Worm (Caenorhabditis elegans): ENCODE data around the gene srj-20.

Gene srj-20

ce11 chrV:2573108-2573507, at the start of gene srj-20:
TSS of gene srj-20 (minus strand) at chrV:2573208.
- no peak for TF ChIP-seq nhr-77 (tag; optimal IDR thresholded peaks at IDR 0.05)
- no peak for TF ChIP-seq nhr-67 (tag; optimal IDR thresholded peaks at IDR 0.05)
- no peak for TF ChIP-seq ceh-28 (tag; optimal IDR thresholded peaks at IDR 0.05)
- TF ChIP-seq tbx-2 (tag; optimal IDR thresholded peaks at IDR 0.05), result no peak
- TF ChIP-seq ceh-82 (tag; optimal IDR thresholded peaks at IDR 0.05), result no peak
- no peak for TF ChIP-seq fos-1 (tag; optimal IDR thresholded peaks at IDR 0.05)
- no peak for TF ChIP-seq nhr-25 (tag; optimal IDR thresholded peaks at IDR 0.05)
- no peak for TF ChIP-seq ama-1 (optimal IDR thresholded peaks at IDR 0.05)
- no peak for TF ChIP-seq mdl-1 (tag; optimal IDR thresholded peaks at IDR 0.05)
- no peak for TF ChIP-seq unc-62 (GFP tag; optimal IDR thresholded peaks at IDR 0.05)
- TF ChIP-seq nhr-11 (tag; optimal IDR thresholded peaks at IDR 0.05), result no peak

- no peak for TF ChIP-seq hmg-11 (tag; optimal IDR thresholded peaks at IDR 0.05)
- TF ChIP-seq elt-2 (tag; optimal IDR thresholded peaks at IDR 0.05), result no peak
- no peak for TF ChIP-seq nhr-43 (tag; optimal IDR thresholded peaks at IDR 0.05; ENCODE audit: poor library complexity, severe bottlenecking)
- no peak for TF ChIP-seq nhr-25 (tag; optimal IDR thresholded peaks at IDR 0.05)
- TF ChIP-seq nhr-77 (tag; optimal IDR thresholded peaks at IDR 0.05), result no peak
- no peak for TF ChIP-seq unc-62 (GFP tag; optimal IDR thresholded peaks at IDR 0.05)
- TF ChIP-seq daf-12 (tag; optimal IDR thresholded peaks at IDR 0.05), result no peak
- TF ChIP-seq ZK546.5 (tag; optimal IDR thresholded peaks at IDR 0.05), result no peak
- TF ChIP-seq nhr-11 (tag; optimal IDR thresholded peaks at IDR 0.05), result no peak
- TF ChIP-seq nhr-23 (tag; optimal IDR thresholded peaks at IDR 0.05), result no peak
- TF ChIP-seq nhr-12 (tag; optimal IDR thresholded peaks at IDR 0.05), result no peak
These were observed 48.9 kb upstream of the srj-20 start, which contains the start of gene srh-271 for ce11 chrV:2621879-2622278. TSS of gene srh-271 (minus strand) at chrV:2621979.

- TF ChIP-seq elt-1 (tag; optimal IDR thresholded peaks at IDR 0.05) (no peak), nhr-76 (tag; optimal IDR thresholded peaks at IDR 0.05) (no peak)
These were observed 44.5 kb upstream of the srj-20 start for ce11 chrV:2617499-2617898.

ce11 chrV:2614986-2615687, 42.1 kb upstream of the srj-20 start, which contains the start of gene F53E10.1:
TSS of gene F53E10.1 (plus strand) at chrV:2615310.
- TF ChIP-seq nhr-23 (tag; optimal IDR thresholded peaks at IDR 0.05) (peak; percentile 81), fkh-10 (GFP tag; optimal IDR thresholded peaks at IDR 0.05) (no peak), eor-1 (tag; optimal IDR thresholded peaks at IDR 0.05) (no peak), aly-2 (tag; optimal IDR thresholded peaks at IDR 0.05) (no peak), nhr-76 (tag; optimal IDR thresholded peaks at IDR 0.05) (no peak), elt-3 (tag; optimal IDR thresholded peaks at IDR 0.05) (no peak), lin-15B (tag; optimal IDR thresholded peaks at IDR 0.05) (no peak), mdl-1 (tag; optimal IDR thresholded peaks at IDR 0.05) (no peak), ama-1 (optimal IDR thresholded peaks at IDR 0.05) (no peak), egl-27 (tag; optimal IDR thresholded peaks at IDR 0.05) (no peak), nhr-28 (tag; optimal IDR thresholded peaks at IDR 0.05) (no peak), ZK546.5 (tag; optimal IDR thresholded peaks at IDR 0.05) (no peak), nhr-25 (tag; optimal IDR thresholded peaks at IDR 0.05) (peak; percentile 61), elt-2 (tag; optimal IDR thresholded peaks at IDR 0.05) (peak; percentile 64), elt-1 (tag; optimal IDR thresholded peaks at IDR 0.05) (no peak), tbx-2 (tag; optimal IDR thresholded peaks at IDR 0.05) (no peak), egl-5 (tag; optimal IDR thresholded peaks at IDR 0.05) (peak; percentile 4), nhr-11 (tag; optimal IDR thresholded peaks at IDR 0.05) (no peak), nhr-77 (tag; optimal IDR thresholded peaks at IDR 0.05) (no peak), daf-12 (tag; optimal IDR thresholded peaks at IDR 0.05) (no peak), jun-1 (tag; optimal IDR thresholded peaks at IDR 0.05) (peak; percentile 7), ceh-28 (tag; optimal IDR thresholded peaks at IDR 0.05) (peak; percentile 47), ceh-82 (tag; optimal IDR thresholded peaks at IDR 0.05) (no peak), pha-4 (tag; optimal IDR thresholded peaks at IDR 0.05) (peak; percentile 66), fos-1 (tag; optimal IDR thresholded peaks at IDR 0.05) (no peak), nfya-1 (tag; optimal IDR thresholded peaks at IDR 0.05; ENCODE audit: insufficient read depth) (peak; percentile 38), pqm-1 (tag; optimal IDR thresholded peaks at IDR 0.05) (peak; percentile 11)

ce11 chrV:2608352-2608751, 35.3 kb upstream of the srj-20 start, which contains the start of gene acr-17:
TSS of gene acr-17 (plus strand) at chrV:2608652.
- TF ChIP-seq ztf-4 (tag; optimal IDR thresholded peaks at IDR 0.05), result no peak
- TF ChIP-seq nhr-237 (tag; optimal IDR thresholded peaks at IDR 0.05), result no peak
- TF ChIP-seq egl-27 (tag; optimal IDR thresholded peaks at IDR 0.05), result no peak
- TF ChIP-seq hmg-11 (tag; optimal IDR thresholded peaks at IDR 0.05), result no peak
- no peak for TF ChIP-seq elt-3 (tag; optimal IDR thresholded peaks at IDR 0.05)
- TF ChIP-seq pha-4 (tag; optimal IDR thresholded peaks at IDR 0.05), result no peak
- no peak for TF ChIP-seq eor-1 (tag; optimal IDR thresholded peaks at IDR 0.05)
- no peak for TF ChIP-seq nhr-43 (tag; optimal IDR thresholded peaks at IDR 0.05; ENCODE audit: poor library complexity, severe bottlenecking)
- no peak for TF ChIP-seq lin-39 (tag; optimal IDR thresholded peaks at IDR 0.05)
- TF ChIP-seq ZK546.5 (tag; optimal IDR thresholded peaks at IDR 0.05), result no peak
- TF ChIP-seq egl-5 (tag; optimal IDR thresholded peaks at IDR 0.05), result no peak
- no peak for TF ChIP-seq pqm-1 (tag; optimal IDR thresholded peaks at IDR 0.05)
- TF ChIP-seq R02D3.7 (tag; optimal IDR thresholded peaks at IDR 0.05), result no peak
- no peak for TF ChIP-seq lin-15B (tag; optimal IDR thresholded peaks at IDR 0.05)
- TF ChIP-seq unc-62 (GFP tag; optimal IDR thresholded peaks at IDR 0.05), result no peak
- TF ChIP-seq ceh-16 (tag; optimal IDR thresholded peaks at IDR 0.05), result no peak
- TF ChIP-seq unc-39 (tag; optimal IDR thresholded peaks at IDR 0.05), result no peak
- no peak for TF ChIP-seq ztf-11 (tag; optimal IDR thresholded peaks at IDR 0.05)

Measured in whole organism, L3 larva.